Fruit fly (Drosophila melanogaster) whole organism, embryonic: ENCODE results near the gene CG42393.

ENCODE experiments used
- Atf3 ChIP-seq: fragments of 200-800 bp; sonication (Bioruptor generic); optimal IDR thresholded peaks from 3 replicates; lab custom pipeline; 2016; ENCODE audit warnings: missing biosample characterization, missing genetic modification characterization
- CG10462 ChIP-seq: fragments of 200-800 bp; sonication (Bioruptor generic); optimal IDR thresholded peaks from 2 replicates; lab custom pipeline; 2016; ENCODE audit warnings: missing biosample characterization, missing genetic modification characterization
- CG11093 ChIP-seq: fragments of 200-800 bp; sonication (Bioruptor generic); IDR thresholded peaks from 3 replicates; pipeline ENCODE4 v1.3.6; 2022; ENCODE audit warnings: missing biosample characterization, missing genetic modification characterization
- CG11723 ChIP-seq: fragments of 200-800 bp; sonication (Bioruptor generic); optimal IDR thresholded peaks from 2 replicates; lab custom pipeline; 2017; ENCODE audit warnings: missing biosample characterization, mild to moderate bottlenecking, missing genetic modification characterization
- CG12744 ChIP-seq: fragments of 200-800 bp; sonication (Bioruptor generic); optimal IDR thresholded peaks from 2 replicates; lab custom pipeline; 2016; ENCODE audit warnings: missing biosample characterization, missing genetic modification characterization
- CG13296 ChIP-seq: fragments of 200-800 bp; sonication (Bioruptor generic); optimal IDR thresholded peaks from 3 replicates; lab custom pipeline; 2018; ENCODE audit warnings: missing biosample characterization, mild to moderate bottlenecking, missing genetic modification characterization
- CG14014 ChIP-seq: fragments of 200-800 bp; sonication (Bioruptor generic); IDR thresholded peaks from 2 replicates; pipeline ENCODE4 v1.3.6; 2022; ENCODE audit warnings: missing biosample characterization, missing genetic modification characterization
- CG17802 ChIP-seq: fragments of 200-800 bp; sonication (Bioruptor generic); optimal IDR thresholded peaks from 2 replicates; lab custom pipeline; 2018; ENCODE audit warnings: missing biosample characterization, mild to moderate bottlenecking, missing genetic modification characterization, moderate library complexity
- CG3163 ChIP-seq: fragments of 200-800 bp; sonication (Bioruptor generic); optimal IDR thresholded peaks from 3 replicates; lab custom pipeline; 2016; ENCODE audit warnings: missing biosample characterization, missing genetic modification characterization
- CG43689 ChIP-seq: fragments of 200-800 bp; sonication (Bioruptor generic); IDR thresholded peaks from 2 replicates; pipeline ENCODE4 v1.3.6; 2022; ENCODE audit warnings: missing biosample characterization, missing genetic modification characterization
- CG8281 ChIP-seq: fragments of 200-800 bp; sonication (Bioruptor generic); optimal IDR thresholded peaks from 2 replicates; lab custom pipeline; 2018; ENCODE audit warnings: missing biosample characterization, mild to moderate bottlenecking, missing genetic modification characterization, moderate library complexity
- CG8359 ChIP-seq: fragments of 200-800 bp; sonication (Bioruptor generic); optimal IDR thresholded peaks from 2 replicates; lab custom pipeline; 2017; ENCODE audit warnings: missing biosample characterization, mild to moderate bottlenecking, missing genetic modification characterization, borderline replicate concordance
- CG8765 ChIP-seq: fragments of 200-800 bp; sonication (Bioruptor generic); IDR thresholded peaks from 2 replicates; pipeline ENCODE4 v1.3.6; 2022; ENCODE audit warnings: missing biosample characterization, missing genetic modification characterization
- CG9215 ChIP-seq: fragments of 200-800 bp; sonication (Bioruptor generic); IDR thresholded peaks from 2 replicates; pipeline ENCODE4 v1.3.6; 2022; ENCODE audit warnings: missing biosample characterization, missing genetic modification characterization
- CG9437 ChIP-seq: fragments of 200-800 bp; sonication (Bioruptor generic); optimal IDR thresholded peaks from 2 replicates; lab custom pipeline; 2018; ENCODE audit warnings: missing biosample characterization, mild to moderate bottlenecking, missing genetic modification characterization
- CG9876 ChIP-seq: fragments of 200-800 bp; sonication (Bioruptor generic); optimal IDR thresholded peaks from 2 replicates; lab custom pipeline; 2016; ENCODE audit warnings: missing biosample characterization, missing genetic modification characterization
- CG9932 ChIP-seq: fragments of 200-800 bp; sonication (Bioruptor generic); IDR thresholded peaks from 2 replicates; pipeline ENCODE4 v1.3.6; 2022; ENCODE audit warnings: missing biosample characterization, missing genetic modification characterization
- Dbx ChIP-seq: fragments of 200-800 bp; sonication (Bioruptor generic); IDR thresholded peaks from 3 replicates; pipeline ENCODE4 v1.3.6; 2022; ENCODE audit warnings: missing biosample characterization, missing genetic modification characterization
- Doc3 ChIP-seq: fragments of 200-800 bp; sonication (Bioruptor generic); IDR thresholded peaks from 3 replicates; pipeline ENCODE4 v1.3.6; 2022; ENCODE audit warnings: missing biosample characterization, missing genetic modification characterization; ENCODE audit not compliant: partially characterized antibody
- Fer1 ChIP-seq: fragments of 200-800 bp; sonication (Bioruptor generic); optimal IDR thresholded peaks from 2 replicates; lab custom pipeline; 2017; ENCODE audit warnings: missing biosample characterization, mild to moderate bottlenecking, missing genetic modification characterization
- Fer3 ChIP-seq: fragments of 200-800 bp; sonication (Bioruptor generic); optimal IDR thresholded peaks from 2 replicates; lab custom pipeline; 2018; ENCODE audit warnings: missing biosample characterization, mild to moderate bottlenecking, missing genetic modification characterization, moderate library complexity
- HLH3B ChIP-seq: fragments of 200-800 bp; sonication (Bioruptor generic); IDR thresholded peaks from 2 replicates; pipeline ENCODE4 v1.3.6; 2022; ENCODE audit warnings: missing biosample characterization, missing genetic modification characterization
- Jarid2 ChIP-seq: fragments of 200-800 bp; sonication (Bioruptor generic); optimal IDR thresholded peaks from 3 replicates; lab custom pipeline; 2017; ENCODE audit warnings: mild to moderate bottlenecking, missing biosample characterization, missing genetic modification reagents, missing genetic modification characterization
- MESR4 ChIP-seq: fragments of 200-800 bp; sonication (Bioruptor generic); optimal IDR thresholded peaks from 2 replicates; lab custom pipeline; 2018; ENCODE audit warnings: missing biosample characterization, mild to moderate bottlenecking, missing genetic modification characterization, moderate library complexity
- Mrtf ChIP-seq: fragments of 200-800 bp; sonication (Bioruptor generic); IDR thresholded peaks from 3 replicates; pipeline ENCODE4 v1.3.6; 2022; ENCODE audit warnings: missing biosample characterization, missing genetic modification characterization
- NFAT ChIP-seq: fragments of 200-800 bp; sonication (Bioruptor generic); IDR thresholded peaks from 2 replicates; pipeline ENCODE4 v1.3.6; 2022; ENCODE audit warnings: missing biosample characterization, missing genetic modification characterization
- Nf-YA ChIP-seq: fragments of 200-800 bp; sonication (Bioruptor generic); IDR thresholded peaks from 2 replicates; pipeline ENCODE4 v1.3.6; 2022; ENCODE audit warnings: missing biosample characterization, missing genetic modification characterization
- Pdp1 ChIP-seq, 2 experiments: fragments of 200-800 bp; sonication (Bioruptor generic); optimal IDR thresholded peaks; 3 replicates each; lab custom pipeline; 2016; ENCODE audit warnings: missing biosample characterization in 2 of 2, missing genetic modification characterization in 2 of 2, mild to moderate bottlenecking in 1 of 2, moderate library complexity in 1 of 2
- Rfx ChIP-seq: fragments of 200-800 bp; sonication (Bioruptor generic); IDR thresholded peaks from 2 replicates; pipeline ENCODE4 v1.3.6; 2022; ENCODE audit warnings: missing biosample characterization, missing genetic modification characterization
- Sin3A ChIP-seq: fragments of >200 bp; optimal IDR thresholded peaks from 2 replicates; lab custom pipeline; 2018
- Six4 ChIP-seq: fragments of 200-800 bp; sonication (Bioruptor generic); optimal IDR thresholded peaks from 2 replicates; lab custom pipeline; 2016; ENCODE audit warnings: missing biosample characterization, missing genetic modification characterization
- Sry-δ ChIP-seq: fragments of 200-800 bp; sonication (Bioruptor generic); optimal IDR thresholded peaks from 2 replicates; lab custom pipeline; 2016; ENCODE audit warnings: missing biosample characterization, missing genetic modification characterization
- Ssrp ChIP-seq: fragments of 200-800 bp; sonication (Bioruptor generic); optimal IDR thresholded peaks from 2 replicates; lab custom pipeline; 2018; ENCODE audit warnings: missing biosample characterization, mild to moderate bottlenecking, missing genetic modification characterization, moderate library complexity
- chif ChIP-seq, 2 experiments: fragments of 200-800 bp; sonication (Bioruptor generic); optimal IDR thresholded peaks; 3 replicates each; lab custom pipeline; 2016; ENCODE audit warnings: missing biosample characterization in 2 of 2, missing genetic modification characterization in 2 of 2
- croc ChIP-seq: fragments of 200-800 bp; sonication (Bioruptor generic); conservative IDR thresholded peaks from 3 replicates; pipeline ENCODE4 v1.3.6; 2022; ENCODE audit warnings: missing biosample characterization, missing genetic modification characterization
- crp ChIP-seq, 2 experiments: fragments of 200-800 bp; sonication (Bioruptor generic); optimal IDR thresholded peaks; 2 replicates in 1 of 2; 3 replicates in 1 of 2; lab custom pipeline; 2017; ENCODE audit warnings: missing biosample characterization in 2 of 2, missing genetic modification characterization in 2 of 2, mild to moderate bottlenecking in 1 of 2, moderate library complexity in 1 of 2
- cwo ChIP-seq: fragments of 200-800 bp; sonication (Bioruptor generic); optimal IDR thresholded peaks from 3 replicates; lab custom pipeline; 2017; ENCODE audit warnings: missing biosample characterization, missing genetic modification characterization, mild to moderate bottlenecking, moderate library complexity, missing genetic modification reagents
- fu2 ChIP-seq: fragments of 200-800 bp; sonication (Bioruptor generic); optimal IDR thresholded peaks from 2 replicates; lab custom pipeline; 2016; ENCODE audit warnings: missing biosample characterization, missing genetic modification characterization
- gcm ChIP-seq: fragments of 200-800 bp; sonication (Bioruptor generic); optimal IDR thresholded peaks from 2 replicates; lab custom pipeline; 2019; ENCODE audit warnings: missing biosample characterization, mild to moderate bottlenecking, missing genetic modification characterization, moderate library complexity
- hbn ChIP-seq: fragments of 200-800 bp; sonication (Bioruptor generic); IDR thresholded peaks from 2 replicates; pipeline ENCODE4 v1.3.6; 2022; ENCODE audit warnings: missing biosample characterization, missing genetic modification characterization; ENCODE audit not compliant: partially characterized antibody
- ken ChIP-seq: fragments of 200-800 bp; sonication (Bioruptor generic); IDR thresholded peaks from 3 replicates; pipeline ENCODE4 v1.3.6; 2022; ENCODE audit warnings: missing biosample characterization, missing genetic modification characterization
- lola ChIP-seq, 3 experiments: fragments of >200 bp in 2 of 3; fragments of 200-800 bp in 1 of 3; sonication (Bioruptor generic) in 1 of 3; optimal IDR thresholded peaks; 2 replicates each; lab custom pipeline; 2017 to 2019; ENCODE audit warnings: missing biosample characterization in 3 of 3, missing genetic modification characterization in 3 of 3, mild to moderate bottlenecking in 1 of 3, moderate library complexity in 1 of 3
- onecut ChIP-seq: fragments of 200-800 bp; sonication (Bioruptor generic); IDR thresholded peaks from 2 replicates; pipeline ENCODE4 v1.3.6; 2022; ENCODE audit warnings: missing biosample characterization, missing genetic modification characterization
- pita ChIP-seq: fragments of 200-800 bp; sonication (Bioruptor generic); optimal IDR thresholded peaks from 2 replicates; lab custom pipeline; 2017; ENCODE audit warnings: missing biosample characterization, mild to moderate bottlenecking, missing genetic modification characterization
- schlank ChIP-seq: fragments of 200-800 bp; sonication (Bioruptor generic); optimal IDR thresholded peaks from 2 replicates; lab custom pipeline; 2018; ENCODE audit warnings: missing biosample characterization, mild to moderate bottlenecking, missing genetic modification characterization
- sob ChIP-seq: fragments of 200-800 bp; sonication (Bioruptor generic); IDR thresholded peaks from 2 replicates; pipeline ENCODE4 v1.3.6; 2022; ENCODE audit warnings: missing biosample characterization, missing genetic modification characterization
- stc ChIP-seq: fragments of 200-800 bp; sonication (Bioruptor generic); IDR thresholded peaks from 2 replicates; pipeline ENCODE4 v1.3.6; 2022; ENCODE audit warnings: missing biosample characterization, missing genetic modification characterization
- tin ChIP-seq: fragments of 200-800 bp; sonication (Bioruptor generic); optimal IDR thresholded peaks from 3 replicates; lab custom pipeline; 2016; ENCODE audit warnings: missing biosample characterization, missing genetic modification characterization
- zen2 ChIP-seq: fragments of 200-800 bp; sonication (Bioruptor generic); IDR thresholded peaks from 3 replicates; pipeline ENCODE4 v1.3.6; 2022; ENCODE audit warnings: missing biosample characterization, missing genetic modification characterization; ENCODE audit not compliant: partially characterized antibody
- zfh1 ChIP-seq: fragments of 200-800 bp; sonication (Bioruptor generic); IDR thresholded peaks from 3 replicates; pipeline ENCODE4 v1.3.6; 2022; ENCODE audit warnings: missing biosample characterization, missing genetic modification characterization

The CG42393 gene

DNA sequence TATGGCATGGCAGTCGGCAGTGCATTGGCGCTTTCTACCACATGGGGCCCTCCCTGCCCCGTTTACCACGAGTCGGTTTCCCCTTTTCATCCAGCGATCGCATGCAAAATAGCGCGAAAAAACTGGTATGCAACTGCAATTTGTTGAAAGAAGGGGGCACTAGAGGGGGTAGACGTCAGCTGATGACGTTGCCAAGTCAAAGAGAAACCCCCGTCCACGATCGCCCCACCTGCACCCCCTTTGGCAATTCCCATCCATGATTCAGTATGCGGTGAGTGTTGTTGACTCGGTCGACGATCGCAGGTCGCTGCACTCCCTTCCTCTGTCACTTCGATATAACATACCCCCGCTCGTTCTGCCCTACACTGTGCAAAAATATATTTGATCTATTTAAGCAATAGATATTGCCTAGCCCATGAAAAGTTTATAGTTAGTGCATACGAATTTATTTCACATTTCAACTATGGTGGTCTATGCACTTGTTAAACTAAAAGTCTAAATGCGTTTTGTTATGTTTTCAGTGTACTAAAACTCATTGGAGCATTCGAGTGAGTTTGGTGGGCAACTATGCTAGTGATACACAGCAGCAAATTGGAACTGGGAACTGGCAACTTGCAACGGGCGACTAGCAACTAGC lies 33.7 kb upstream of the CG42393 start (continued):
- TF ChIP-seq MESR4 (GFP tag; lab: Kevin White, UChicago), result peak; percentile 22
- peak; percentile 46 for TF ChIP-seq CG9437 (GFP tag; lab: Kevin White, UChicago)
- TF ChIP-seq Sin3A (lab: Kevin White, UChicago), result no peak
- TF ChIP-seq Pdp1 (GFP tag; optimal IDR thresholded peaks at IDR 0.05; lab: Kevin White, UChicago), result peak; percentile 73 to 74
- no peak for TF ChIP-seq Doc3 (GFP tag; lab: Robert Waterston, UW)
- TF ChIP-seq Sry-δ (GFP tag; lab: Kevin White, UChicago), result peak; percentile 51
- no peak for TF ChIP-seq pita (GFP tag; lab: Kevin White, UChicago)
- TF ChIP-seq sob (GFP tag; lab: Robert Waterston, UW), result peak; percentile 61; the same call in 1 of the 2 replicates
- peak; percentile 79 for TF ChIP-seq gcm
- peak; percentile 47 for TF ChIP-seq CG11723 (GFP tag; lab: Kevin White, UChicago)
- TF ChIP-seq CG3163 (GFP tag; lab: Kevin White, UChicago), result peak; percentile 50
- TF ChIP-seq crp (GFP tag; optimal IDR thresholded peaks at IDR 0.05; lab: Kevin White, UChicago), result no peak
- no peak for TF ChIP-seq CG14014 (GFP tag; lab: Robert Waterston, UW)
- no peak for TF ChIP-seq Mrtf
- TF ChIP-seq CG9215 (GFP tag; lab: Robert Waterston, UW), result peak; percentile 36; the same call in 1 of the 2 replicates
- TF ChIP-seq Six4 (GFP tag; lab: Kevin White, UChicago), result peak; percentile 84
- TF ChIP-seq hbn (GFP tag; lab: Robert Waterston, UW), result no peak
- TF ChIP-seq Atf3 (GFP tag; lab: Kevin White, UChicago), result peak; percentile 70
- TF ChIP-seq CG12744 (GFP tag; lab: Kevin White, UChicago), result no peak
- TF ChIP-seq zfh1 (GFP tag; lab: Robert Waterston, UW), result peak; percentile 92
- no peak for TF ChIP-seq Dbx (GFP tag; lab: Robert Waterston, UW)
- no peak for TF ChIP-seq Fer1 (GFP tag; lab: Kevin White, UChicago)
- peak; percentile 43 for TF ChIP-seq CG10462 (GFP tag; lab: Kevin White, UChicago)
- no peak for TF ChIP-seq schlank (tag; lab: Kevin White, UChicago)
- peak; percentile 71; the same call in 1 of the 3 replicates for TF ChIP-seq ken (GFP tag; lab: Robert Waterston, UW)
- peak; percentile 55 for TF ChIP-seq HLH3B (GFP tag; lab: Robert Waterston, UW)
- peak; percentile 17 for TF ChIP-seq Jarid2
- TF ChIP-seq tin (GFP tag; lab: Kevin White, UChicago), result peak; percentile 85
- TF ChIP-seq Rfx (GFP tag; lab: Robert Waterston, UW), result no peak
- peak; percentile 83 to 87 for TF ChIP-seq chif (GFP tag; optimal IDR thresholded peaks at IDR 0.05; lab: Kevin White, UChicago)
- no peak for TF ChIP-seq CG11093 (GFP tag; lab: Robert Waterston, UW)
- TF ChIP-seq onecut (GFP tag; lab: Robert Waterston, UW), result peak; percentile 50; the same call in 1 of the 2 replicates
- no peak for TF ChIP-seq CG9932 (GFP tag; lab: Robert Waterston, UW)
- TF ChIP-seq CG43689 (GFP tag; lab: Robert Waterston, UW), result no peak
- no peak for TF ChIP-seq stc
- no peak for TF ChIP-seq cwo
- TF ChIP-seq Nf-YA (GFP tag; lab: Robert Waterston, UW), result no peak
- peak; percentile 65 for TF ChIP-seq CG17802
- no peak for TF ChIP-seq CG13296 (GFP tag; lab: Kevin White, UChicago)
- TF ChIP-seq Fer3 (tag; lab: Kevin White, UChicago), result peak; percentile 37
- peak; percentile 59; the same call in 1 of the 2 replicates for TF ChIP-seq CG8765
- peak; percentile 21 for TF ChIP-seq CG8281 (tag; lab: Kevin White, UChicago)
- TF ChIP-seq lola (GFP tag; optimal IDR thresholded peaks at IDR 0.05; lab: Kevin White, UChicago), result peak in 1 of 3 experiments; percentile 92
- TF ChIP-seq croc (GFP tag; lab: Robert Waterston, UW), result peak; percentile 72
- peak; percentile 82 for TF ChIP-seq Ssrp (tag; lab: Kevin White, UChicago)
- no peak for TF ChIP-seq zen2
- TF ChIP-seq CG8359 (GFP tag; lab: Kevin White, UChicago), result peak; percentile 77
- no peak for TF ChIP-seq fu2 (GFP tag; lab: Kevin White, UChicago)
- TF ChIP-seq CG9876, result peak; percentile 49
- TF ChIP-seq NFAT (GFP tag; lab: Robert Waterston, UW), result no peak
